Fruit fly (Drosophila melanogaster): Measurements from ENCODE around the gene CG1113.

- no peak for TF ChIP-seq Dll (optimal IDR thresholded peaks at IDR 0.05)
- TF ChIP-seq pan (optimal IDR thresholded peaks at IDR 0.05): no peak
- peak in 1 of 2 experiments; percentile 11 for TF ChIP-seq EcR (GFP tag; optimal IDR thresholded peaks at IDR 0.05)
Measured at dm6 chr3R:5263311-5264250, 10.6 kb downstream of the CG1113 start.

Measured in whole organism.